Fruit fly (Drosophila melanogaster): Measurements from ENCODE around the gene CkIIalpha-i1.

CkIIalpha-i1 gene

DNA sequence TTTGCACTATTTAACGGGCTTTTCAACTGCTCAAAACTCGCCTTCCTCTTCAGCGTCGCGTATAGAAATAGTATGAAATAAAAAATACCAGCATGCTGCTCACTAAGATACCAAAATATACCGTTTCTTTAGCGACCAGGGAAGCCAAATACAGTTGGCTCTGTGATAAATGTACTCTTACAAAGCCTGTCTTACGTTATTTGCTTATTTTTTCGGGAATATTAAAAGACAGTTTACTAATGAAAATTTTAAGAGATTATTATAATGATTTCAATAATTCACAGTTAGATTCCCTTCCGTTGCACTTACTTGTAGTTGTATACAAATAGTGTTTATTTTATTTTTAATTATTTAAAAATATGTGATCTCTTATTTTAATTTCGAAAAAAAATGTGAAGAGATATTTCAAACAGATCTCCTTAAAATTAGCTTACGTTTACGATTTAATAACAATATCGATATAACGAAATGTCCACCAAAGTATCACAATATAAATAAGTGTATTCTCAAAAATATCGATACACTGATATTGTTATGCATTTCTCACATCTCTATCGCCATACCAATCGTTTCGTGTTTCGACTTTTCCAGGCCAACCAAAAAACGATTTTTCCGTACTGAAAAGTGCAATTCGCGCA is 9.7 kb downstream of the CkIIalpha-i1 start, which contains the start of the genes DCP2 and dbo (continued):
- TF ChIP-seq zfh1 (GFP tag; IDR thresholded peaks at IDR 0.05) (peak; percentile 57; the same call in 2 of the 3 replicates), Dek (tag; optimal IDR thresholded peaks at IDR 0.05) (peak; percentile 71), danr (GFP tag; IDR thresholded peaks at IDR 0.05) (no peak), Asciz (GFP tag; optimal IDR thresholded peaks at IDR 0.05) (no peak), CG8924 (tag; optimal IDR thresholded peaks at IDR 0.05) (peak; percentile 58), phol (tag; optimal IDR thresholded peaks at IDR 0.05) (peak; percentile 49), CG34376 (GFP tag; optimal IDR thresholded peaks at IDR 0.05) (no peak), Oaz (GFP tag; IDR thresholded peaks at IDR 0.05) (peak; percentile 27; the same call in 1 of the 2 replicates), CG17612 (GFP tag; IDR thresholded peaks at IDR 0.05) (no peak), CG4820 (GFP tag; optimal IDR thresholded peaks at IDR 0.05) (peak; percentile 7), CG4282 (GFP tag; optimal IDR thresholded peaks at IDR 0.05) (no peak), CG3995 (GFP tag; optimal IDR thresholded peaks at IDR 0.05) (peak; percentile 80), CG12071 (GFP tag; optimal IDR thresholded peaks at IDR 0.05) (no peak), CG4404 (GFP tag; IDR thresholded peaks at IDR 0.05) (0 out of 2 replicates have a peak, but pooled peaks have one; percentile 19), CG1792 (GFP tag; optimal IDR thresholded peaks at IDR 0.05) (no peak), unc-4 (GFP tag; IDR thresholded peaks at IDR 0.05; ENCODE audit: partially characterized antibody) (peak; percentile 81), NfI (GFP tag; optimal IDR thresholded peaks at IDR 0.05) (peak; percentile 77), Xrp1 (GFP tag; IDR thresholded peaks at IDR 0.05) (peak; percentile 67), tio (GFP tag; optimal IDR thresholded peaks at IDR 0.05) (peak; percentile 63), Spps (tag; optimal IDR thresholded peaks at IDR 0.05) (no peak), stwl (tag; optimal IDR thresholded peaks at IDR 0.05) (peak; percentile 27), pum (GFP tag; optimal IDR thresholded peaks at IDR 0.05) (peak; percentile 23), Ets65A (GFP tag) (peak; percentile 92), CG2202 (tag; optimal IDR thresholded peaks at IDR 0.05) (no peak), Jarid2 (GFP tag; optimal IDR thresholded peaks at IDR 0.05) (no peak), br (optimal IDR thresholded peaks at IDR 0.05) (no peak), Elba2 (GFP tag; optimal IDR thresholded peaks at IDR 0.05) (no peak), CG8765 (GFP tag; IDR thresholded peaks at IDR 0.05) (no peak), Hey (tag; optimal IDR thresholded peaks at IDR 0.05) (no peak), Dip3 (GFP tag; optimal IDR thresholded peaks at IDR 0.05) (peak; percentile 53), CG8944 (GFP tag; optimal IDR thresholded peaks at IDR 0.05) (peak; percentile 27), Fer3 (tag; optimal IDR thresholded peaks at IDR 0.05) (peak; percentile 82), zfh2 (GFP tag; optimal IDR thresholded peaks at IDR 0.05) (peak; percentile 74), ara (GFP tag; IDR thresholded peaks at IDR 0.05) (peak; percentile 25; the same call in 1 of the 2 replicates), fd96Cb (tag; optimal IDR thresholded peaks at IDR 0.05) (peak; percentile 50), bbx (GFP tag; IDR thresholded peaks at IDR 0.05; ENCODE audit: partially characterized antibody) (peak; percentile 88), cad (GFP tag; optimal IDR thresholded peaks at IDR 0.05) (no peak), CG7839 (tag; optimal IDR thresholded peaks at IDR 0.05) (peak; percentile 81), CG6854 (GFP tag; optimal IDR thresholded peaks at IDR 0.05) (no peak), E2f2 (GFP tag; IDR thresholded peaks at IDR 0.05) (peak; percentile 30; the same call in 1 of the 2 replicates), CG12769 (tag; optimal IDR thresholded peaks at IDR 0.05) (peak; percentile 42), CG32772 (GFP tag; IDR thresholded peaks at IDR 0.05) (no peak), Kr (GFP tag; optimal IDR thresholded peaks at IDR 0.05) (no peak), dati (GFP tag; IDR thresholded peaks at IDR 0.05) (no peak), twi (tag; optimal IDR thresholded peaks at IDR 0.05) (peak; percentile 37), CG17361 (GFP tag; IDR thresholded peaks at IDR 0.05) (peak; percentile 65; the same call in 2 of the 3 replicates), D19A (tag; optimal IDR thresholded peaks at IDR 0.05) (peak; percentile 39), CG4360 (GFP tag; IDR thresholded peaks at IDR 0.05) (no peak), ATbp (GFP tag; optimal IDR thresholded peaks at IDR 0.05) (peak; percentile 2), Neu2 (GFP tag; optimal IDR thresholded peaks at IDR 0.05; ENCODE audit: borderline replicate concordance) (no peak), CG1602 (GFP tag; optimal IDR thresholded peaks at IDR 0.05) (peak; percentile 54)
